Worm (Caenorhabditis elegans): ENCODE measurements around the gene cest-2.3.

cest-2.3 gene

DNA sequence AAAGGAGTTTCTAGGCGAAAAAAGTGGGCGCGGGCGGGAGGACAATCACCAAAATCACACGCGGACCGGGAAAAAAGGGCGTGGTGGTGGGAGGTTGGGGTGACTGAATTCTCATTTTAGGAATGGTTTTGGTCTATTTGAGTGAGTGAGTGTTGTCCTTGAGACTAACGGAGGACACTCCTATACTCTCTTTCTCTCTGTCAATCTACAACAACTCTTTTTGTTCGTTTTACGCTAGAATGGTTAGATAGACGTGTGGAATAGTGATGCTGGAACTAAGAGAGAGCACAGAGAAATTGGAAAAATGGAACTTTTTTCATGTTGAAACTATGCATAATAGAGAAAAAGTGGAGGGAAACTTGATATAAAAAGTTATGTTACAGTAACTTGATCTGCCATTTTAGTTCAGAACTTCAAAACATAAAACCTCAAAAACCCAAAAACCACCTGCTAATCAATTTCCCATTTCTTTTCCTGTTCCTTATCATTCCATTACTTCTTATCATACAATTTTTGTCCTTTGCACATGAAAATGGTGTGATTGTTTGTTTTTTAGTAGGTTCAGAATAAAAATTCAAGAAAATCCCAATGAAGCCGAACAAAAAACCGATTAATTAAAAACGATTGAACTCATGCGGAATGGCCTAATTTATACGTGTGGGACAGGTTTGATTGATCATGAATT lies 47.9 kb downstream of the cest-2.3 start:
- peak; percentile 75 for TF ChIP-seq elt-2 (tag; optimal IDR thresholded peaks at IDR 0.05)
- no peak for TF ChIP-seq ceh-45 (GFP tag; IDR thresholded peaks at IDR 0.05)

DNA sequence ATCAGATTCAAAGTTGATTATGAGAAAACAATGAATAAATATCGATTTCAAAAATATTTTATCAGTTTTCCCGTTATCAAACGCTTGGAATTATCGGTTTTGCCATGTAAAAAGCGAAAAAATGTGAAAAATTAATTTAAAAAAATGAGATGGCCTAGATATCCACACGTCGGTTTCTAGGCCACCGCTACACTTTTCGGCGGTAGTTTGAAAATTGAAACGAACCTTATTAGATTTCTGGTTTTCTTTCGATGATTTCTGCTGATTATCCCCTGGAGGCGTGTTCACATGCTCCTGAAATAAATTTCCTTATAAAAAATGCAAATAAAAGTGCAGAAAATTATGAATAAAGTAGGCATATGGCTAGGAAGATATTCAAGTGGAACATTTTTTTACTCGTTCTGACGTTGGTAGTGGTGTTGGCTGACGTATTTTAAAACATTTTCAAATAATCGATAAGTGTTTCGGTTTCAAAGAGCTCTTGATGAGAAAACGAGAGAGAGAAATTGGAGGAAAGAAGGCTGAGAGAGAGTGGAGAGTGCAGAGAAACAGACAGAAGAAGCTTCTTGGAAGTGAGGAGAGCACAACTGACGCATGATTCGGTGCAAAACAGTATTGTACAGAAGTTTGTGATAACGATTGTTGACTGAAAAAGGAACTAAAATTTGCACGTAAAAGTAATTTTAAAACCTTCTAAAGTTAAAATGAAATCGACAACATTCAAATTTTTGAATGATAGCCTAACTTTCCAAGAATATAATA lies 49.6 kb downstream of the cest-2.3 start:
- TF ChIP-seq nfya-1 (tag; optimal IDR thresholded peaks at IDR 0.05), result peak; percentile 4
- TF ChIP-seq eyg-1 (tag; optimal IDR thresholded peaks at IDR 0.05), result no peak
- TF ChIP-seq sdc-2 (tag; optimal IDR thresholded peaks at IDR 0.05), result no peak
- TF ChIP-seq elt-2 (tag; optimal IDR thresholded peaks at IDR 0.05), result no peak
- no peak for TF ChIP-seq pqm-1 (tag; optimal IDR thresholded peaks at IDR 0.05)
- TF ChIP-seq syd-9 (tag; optimal IDR thresholded peaks at IDR 0.05), result no peak
- no peak for TF ChIP-seq fax-1 (tag; optimal IDR thresholded peaks at IDR 0.05)
- peak; percentile 16 for TF ChIP-seq C08G9.2 (tag; optimal IDR thresholded peaks at IDR 0.05)
- peak; percentile 10 for TF ChIP-seq tbx-2 (tag; optimal IDR thresholded peaks at IDR 0.05)
- peak; percentile 2 for TF ChIP-seq zip-5 (tag; optimal IDR thresholded peaks at IDR 0.05)
- TF ChIP-seq ceh-34 (tag; optimal IDR thresholded peaks at IDR 0.05), result no peak
- TF ChIP-seq pha-2 (tag; optimal IDR thresholded peaks at IDR 0.05), result no peak
- TF ChIP-seq pax-1 (tag; optimal IDR thresholded peaks at IDR 0.05), result no peak
- no peak for TF ChIP-seq madf-2 (tag; optimal IDR thresholded peaks at IDR 0.05)
- TF ChIP-seq pros-1 (tag; optimal IDR thresholded peaks at IDR 0.05), result no peak
- TF ChIP-seq ceh-48 (tag; optimal IDR thresholded peaks at IDR 0.05), result peak; percentile 38
- no peak for TF ChIP-seq tbx-7 (tag; optimal IDR thresholded peaks at IDR 0.05)

DNA sequence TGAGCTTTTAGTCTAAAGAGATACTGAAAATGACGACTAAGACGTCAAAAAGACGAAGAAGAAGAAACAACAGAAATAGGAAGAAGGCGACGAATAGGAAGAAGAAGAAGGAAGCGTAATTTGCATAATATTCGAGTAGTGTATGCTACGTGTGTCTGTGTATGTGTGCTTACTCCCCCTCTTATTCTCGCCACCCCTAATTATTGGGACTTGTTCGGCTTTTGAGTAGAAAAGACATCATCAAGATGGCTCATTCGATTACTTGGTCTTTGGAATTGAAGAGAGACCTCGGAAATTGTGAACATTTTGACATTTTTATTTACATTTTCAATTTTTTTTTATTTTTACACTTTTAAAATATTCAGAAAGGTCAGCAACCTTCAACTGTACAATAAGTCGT lies 52.5 kb downstream of the cest-2.3 start:
- TF ChIP-seq ceh-45 (GFP tag; IDR thresholded peaks at IDR 0.05), result no peak
- TF ChIP-seq ref-2 (tag; optimal IDR thresholded peaks at IDR 0.05), result no peak
- no peak for TF ChIP-seq ceh-34 (tag; optimal IDR thresholded peaks at IDR 0.05)
- TF ChIP-seq ceh-24 (tag; optimal IDR thresholded peaks at IDR 0.05), result no peak
- TF ChIP-seq unc-42 (tag; optimal IDR thresholded peaks at IDR 0.05), result peak; percentile 72
- peak; percentile 11 for TF ChIP-seq ttx-3 (tag; optimal IDR thresholded peaks at IDR 0.05)

DNA sequence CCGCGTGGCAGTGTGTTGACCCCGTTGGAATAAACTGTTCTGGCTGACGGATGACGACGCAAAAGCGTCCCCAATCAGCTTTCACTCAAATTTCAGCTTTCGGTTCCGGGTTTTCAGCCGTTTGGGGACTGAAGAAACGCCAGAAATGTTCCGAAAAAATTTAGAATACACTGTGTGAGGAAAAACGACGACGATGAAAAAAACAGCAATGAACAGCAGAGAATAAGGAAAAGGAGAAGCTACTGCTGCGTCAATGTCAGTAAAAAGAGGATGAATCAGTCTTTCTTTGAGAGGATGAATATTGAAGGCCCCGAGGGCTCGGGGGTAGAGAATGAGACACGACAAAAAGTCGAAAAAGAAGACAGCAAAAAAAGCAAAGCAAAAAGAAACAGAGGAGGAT lies 53.9 kb downstream of the cest-2.3 start:
- TF ChIP-seq ceh-6 (GFP tag; optimal IDR thresholded peaks at IDR 0.05) (no peak), ahr-1 (tag; optimal IDR thresholded peaks at IDR 0.05) (no peak), fkh-10 (GFP tag; optimal IDR thresholded peaks at IDR 0.05) (no peak), hlh-8 (tag; optimal IDR thresholded peaks at IDR 0.05) (no peak), syd-9 (tag; optimal IDR thresholded peaks at IDR 0.05) (no peak), pag-3 (tag; optimal IDR thresholded peaks at IDR 0.05; ENCODE audit: borderline replicate concordance) (no peak), Y22D7AL.16 (tag; optimal IDR thresholded peaks at IDR 0.05) (no peak)

DNA sequence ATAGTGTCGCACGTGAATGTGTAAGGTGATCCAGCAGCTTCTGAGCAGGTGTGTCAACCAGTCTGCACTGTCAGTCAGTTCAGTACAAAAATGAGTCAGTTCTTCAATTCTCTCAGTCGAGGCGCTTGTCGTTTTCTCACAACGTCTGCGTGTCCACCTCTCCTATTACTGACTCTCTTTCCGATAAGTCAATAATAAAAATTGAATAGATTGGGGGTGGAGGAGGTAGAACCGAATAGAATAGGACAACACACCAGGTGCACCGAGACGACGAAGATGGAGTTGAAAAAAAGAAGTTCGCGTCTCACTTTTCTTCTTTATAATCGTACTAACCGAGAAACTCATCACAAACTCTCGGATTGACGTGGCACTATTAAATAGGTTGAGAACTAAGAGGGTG lies 54.9 kb downstream of the cest-2.3 start:
- TF ChIP-seq unc-42 (tag; optimal IDR thresholded peaks at IDR 0.05) (peak; percentile 69), hlh-13 (GFP tag; optimal IDR thresholded peaks at IDR 0.05) (no peak)

DNA sequence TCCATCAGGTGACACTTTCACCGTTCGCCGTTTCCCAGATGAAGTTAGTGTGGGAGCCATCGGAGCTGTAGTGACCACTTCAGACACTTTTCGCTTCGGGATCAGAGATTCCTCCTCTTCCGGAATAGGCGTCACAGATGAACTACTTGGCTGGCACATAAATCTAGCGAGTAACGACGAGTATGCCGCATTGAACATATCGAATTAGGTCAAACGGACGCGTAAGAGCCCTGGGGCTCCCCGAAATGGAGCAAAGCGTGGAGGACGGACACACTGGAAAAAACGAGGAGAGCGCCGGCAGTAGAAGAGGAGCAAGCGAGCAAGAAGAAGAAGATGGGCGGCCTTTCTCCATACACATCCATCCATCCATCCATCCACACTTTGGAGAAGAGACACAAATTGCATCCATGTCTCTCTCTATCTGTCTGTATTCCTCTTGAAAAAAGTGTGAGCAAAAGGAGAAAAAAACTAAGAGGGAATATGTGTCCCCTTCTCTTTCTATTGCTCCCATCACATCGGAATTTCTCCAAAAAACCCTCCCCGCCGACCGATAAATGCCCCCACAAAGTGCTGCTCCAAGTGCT lies 56.3 kb downstream of the cest-2.3 start:
- peak; percentile 9 for TF ChIP-seq hlh-6 (tag; optimal IDR thresholded peaks at IDR 0.05)
- no peak for TF ChIP-seq dmd-4 (tag; optimal IDR thresholded peaks at IDR 0.05; ENCODE audit: borderline replicate concordance)
- no peak for TF ChIP-seq dve-1 (tag; optimal IDR thresholded peaks at IDR 0.05)
- no peak for TF ChIP-seq lin-11 (tag; optimal IDR thresholded peaks at IDR 0.05)
- TF ChIP-seq ceh-24 (tag; optimal IDR thresholded peaks at IDR 0.05), result no peak
- TF ChIP-seq gmeb-2 (tag; optimal IDR thresholded peaks at IDR 0.05), result no peak
- no peak for TF ChIP-seq eyg-1 (tag; optimal IDR thresholded peaks at IDR 0.05)
- peak; percentile 77 for TF ChIP-seq unc-42 (tag; optimal IDR thresholded peaks at IDR 0.05)
